Worm (Caenorhabditis elegans) whole organism, L4 larva: ENCODE data around the gene C13G3.12.
A peak's percentile ranks its signal among the peaks of the same experiment; 100 is the strongest.

Experiments
- D1046.2 ChIP-seq: fragments of 200-800 bp; sonication (Bioruptor generic); IDR thresholded peaks from 2 replicates; pipeline ENCODE4 v1.3.6; 2022; ENCODE audit warnings: missing genetic modification characterization, missing compliant biosample characterization
- F26F4.8 ChIP-seq: fragments of 200-800 bp; sonication (Bioruptor generic); conservative IDR thresholded peaks from 2 replicates; pipeline ENCODE4 v1.3.6; 2022; ENCODE audit warnings: missing genetic modification characterization, missing compliant biosample characterization
- F44E2.7 ChIP-seq: fragments of 200-800 bp; sonication (Bioruptor generic); IDR thresholded peaks from 2 replicates; pipeline ENCODE4 v2.1.2; 2022; ENCODE audit warnings: missing genetic modification characterization, missing compliant biosample characterization
- F49E8.2 ChIP-seq: sonication (generic microtip); optimal IDR thresholded peaks from 2 replicates; lab custom pipeline; 2016; ENCODE audit warnings: missing compliant biosample characterization, mild to moderate bottlenecking, missing genetic modification characterization, borderline replicate concordance
- R02D3.7 ChIP-seq: fragments of 150-350 bp; sonication (generic microtip); optimal IDR thresholded peaks from 3 replicates; lab custom pipeline; 2014; ENCODE audit warnings: missing biosample characterization, missing genetic modification characterization
- T20F7.1 ChIP-seq: fragments of 200-800 bp; sonication (Bioruptor generic); optimal IDR thresholded peaks from 2 replicates; lab custom pipeline; 2018; ENCODE audit warnings: mild to moderate bottlenecking, missing genetic modification characterization, missing compliant biosample characterization
- T26A8.4 ChIP-seq: fragments of 200-800 bp; sonication (Bioruptor generic); IDR thresholded peaks from 2 replicates; pipeline ENCODE4 v1.3.6; 2022; ENCODE audit warnings: missing genetic modification characterization, missing compliant biosample characterization
- Y48G9A.11 ChIP-seq: fragments of 200-800 bp; sonication (Bioruptor generic); IDR thresholded peaks from 2 replicates; pipeline ENCODE4 v1.3.6; 2022; ENCODE audit warnings: missing genetic modification reagents, missing genetic modification characterization, missing compliant biosample characterization
- ZK546.5 ChIP-seq, 2 experiments: sonication (generic microtip); optimal IDR thresholded peaks; 2 replicates each; lab custom pipeline; 2017; ENCODE audit warnings: missing biosample characterization in 2 of 2, missing genetic modification characterization in 2 of 2
- aly-2 ChIP-seq: sonication (generic microtip); optimal IDR thresholded peaks from 2 replicates; lab custom pipeline; 2018; ENCODE audit warnings: missing biosample characterization, missing genetic modification characterization
- arid-1 ChIP-seq: fragments of 200-800 bp; sonication (Bioruptor generic); conservative IDR thresholded peaks from 2 replicates; pipeline ENCODE4 v1.3.6; 2022; ENCODE audit warnings: missing genetic modification reagents, missing genetic modification characterization, missing compliant biosample characterization
- attf-4 ChIP-seq: sonication (generic microtip); optimal IDR thresholded peaks from 3 replicates; lab custom pipeline; 2017; ENCODE audit warnings: missing biosample characterization, missing genetic modification characterization
- ceh-20 ChIP-seq: fragments of 200-800 bp; sonication (Bioruptor generic); IDR thresholded peaks from 2 replicates; pipeline ENCODE4 v1.3.6; 2022; ENCODE audit warnings: missing genetic modification reagents, missing genetic modification characterization, missing compliant biosample characterization
- ceh-28 ChIP-seq: fragments of 150-350 bp; optimal IDR thresholded peaks from 2 replicates; lab custom pipeline; 2014; ENCODE audit warnings: missing biosample characterization, missing genetic modification reagents, missing genetic modification characterization
- ceh-32 ChIP-seq: sonication (generic microtip); optimal IDR thresholded peaks from 2 replicates; lab custom pipeline; 2016; ENCODE audit warnings: mild to moderate bottlenecking, missing genetic modification characterization, missing compliant biosample characterization; ENCODE audit not compliant: poor library complexity
- ceh-62 ChIP-seq: sonication (generic microtip); optimal IDR thresholded peaks from 2 replicates; lab custom pipeline; 2017; ENCODE audit warnings: missing biosample characterization, missing genetic modification characterization
- daf-16 ChIP-seq, 3 experiments: sonication (generic microtip); optimal IDR thresholded peaks; 2 replicates each; lab custom pipeline; 2016 to 2017; ENCODE audit warnings: missing genetic modification characterization in 3 of 3, missing genetic modification reagents in 3 of 3, mild to moderate bottlenecking in 2 of 3, missing compliant biosample characterization in 2 of 3, missing biosample characterization in 1 of 3, moderate library complexity in 1 of 3
- daf-19 ChIP-seq: fragments of 200-800 bp; sonication (Bioruptor generic); conservative IDR thresholded peaks from 2 replicates; pipeline ENCODE4 v1.3.6; 2022; ENCODE audit warnings: missing genetic modification characterization, missing compliant biosample characterization
- daf-8 ChIP-seq: fragments of 200-800 bp; sonication (Bioruptor generic); IDR thresholded peaks from 2 replicates; pipeline ENCODE4 v1.3.6; 2022; ENCODE audit warnings: missing genetic modification characterization, missing compliant biosample characterization
- dmd-8 ChIP-seq: fragments of 200-800 bp; sonication (Bioruptor generic); IDR thresholded peaks from 2 replicates; pipeline ENCODE4 v1.3.6; 2022; ENCODE audit warnings: missing genetic modification characterization, missing compliant biosample characterization
- dve-1 ChIP-seq: sonication (generic microtip); optimal IDR thresholded peaks from 2 replicates; lab custom pipeline; 2017; ENCODE audit warnings: antibody characterized with exemption, mild to moderate bottlenecking, missing genetic modification characterization, missing compliant biosample characterization; ENCODE audit not compliant: insufficient read depth
- egl-27 ChIP-seq: sonication (generic microtip); optimal IDR thresholded peaks from 3 replicates; lab custom pipeline; 2017; ENCODE audit warnings: missing biosample characterization, missing genetic modification reagents, missing genetic modification characterization
- fos-1 ChIP-seq: fragments of 150-350 bp; optimal IDR thresholded peaks from 2 replicates; lab custom pipeline; 2014; ENCODE audit warnings: missing biosample characterization, missing genetic modification characterization
- gei-8 ChIP-seq: fragments of 200-800 bp; sonication (Bioruptor generic); optimal IDR thresholded peaks from 2 replicates; lab custom pipeline; 2018; ENCODE audit warnings: mild to moderate bottlenecking, missing genetic modification characterization, missing compliant biosample characterization
- hif-1 ChIP-seq, 2 experiments: sonication (generic microtip); optimal IDR thresholded peaks; 2 replicates each; lab custom pipeline; 2016 to 2017; ENCODE audit warnings: missing compliant biosample characterization in 2 of 2, missing genetic modification characterization in 2 of 2, missing genetic modification reagents in 2 of 2, missing genotype in 2 of 2, mild to moderate bottlenecking in 1 of 2
- hlh-11 ChIP-seq: fragments of 200-800 bp; sonication (Bioruptor generic); optimal IDR thresholded peaks from 2 replicates; lab custom pipeline; 2018; ENCODE audit warnings: mild to moderate bottlenecking, missing genetic modification characterization, missing compliant biosample characterization
- lin-1 ChIP-seq: fragments of 200-800 bp; sonication (Bioruptor generic); IDR thresholded peaks from 2 replicates; pipeline ENCODE4 v1.3.6; 2022; ENCODE audit warnings: missing genetic modification reagents, missing genetic modification characterization, missing compliant biosample characterization
- lin-15B ChIP-seq: fragments of 150-350 bp; sonication (generic microtip); optimal IDR thresholded peaks from 3 replicates; lab custom pipeline; 2014; ENCODE audit warnings: missing biosample characterization, missing genetic modification characterization
- lin-38 ChIP-seq: fragments of 200-800 bp; sonication (Bioruptor generic); IDR thresholded peaks from 2 replicates; pipeline ENCODE4 v1.3.6; 2022; ENCODE audit warnings: missing genetic modification reagents, missing genetic modification characterization, missing compliant biosample characterization
- lin-39 ChIP-seq: fragments of 150-350 bp; optimal IDR thresholded peaks from 2 replicates; lab custom pipeline; 2014; ENCODE audit warnings: missing biosample characterization, missing genetic modification reagents, missing genetic modification characterization
- lsy-2 ChIP-seq, 2 experiments: fragments of 150-350 bp in 1 of 2; sonication (generic microtip) in 1 of 2; optimal IDR thresholded peaks; 2 replicates each; lab custom pipeline; 2014 to 2017; ENCODE audit warnings: missing biosample characterization in 2 of 2, missing genetic modification characterization in 2 of 2
- madf-5 ChIP-seq, 2 experiments: fragments of 200-800 bp; sonication (Bioruptor generic); IDR thresholded peaks; 2 replicates each; pipeline ENCODE4 v1.3.6; 2022; ENCODE audit warnings: missing compliant biosample characterization in 2 of 2, missing genetic modification characterization in 2 of 2
- madf-9 ChIP-seq: fragments of 200-800 bp; sonication (Bioruptor generic); conservative IDR thresholded peaks from 2 replicates; pipeline ENCODE4 v1.3.6; 2022; ENCODE audit warnings: missing genetic modification reagents, missing genetic modification characterization, missing compliant biosample characterization
- mdt-29 ChIP-seq: fragments of 200-800 bp; sonication (Bioruptor generic); IDR thresholded peaks from 2 replicates; pipeline ENCODE4 v1.3.6; 2022; ENCODE audit warnings: missing genetic modification reagents, missing genetic modification characterization, missing compliant biosample characterization
- mep-1 ChIP-seq: fragments of 150-350 bp; sonication (generic microtip); optimal IDR thresholded peaks from 3 replicates; lab custom pipeline; 2014; ENCODE audit warnings: missing biosample characterization, missing genetic modification characterization
- mes-2 ChIP-seq: sonication (generic microtip); optimal IDR thresholded peaks from 2 replicates; lab custom pipeline; 2016; ENCODE audit warnings: missing genotype, mild to moderate bottlenecking, missing genetic modification characterization, missing compliant biosample characterization; ENCODE audit not compliant: poor library complexity, severe bottlenecking
- nhr-11 ChIP-seq: fragments of 150-350 bp; optimal IDR thresholded peaks from 2 replicates; lab custom pipeline; 2014; ENCODE audit warnings: missing biosample characterization, missing genetic modification characterization
- nhr-237 ChIP-seq: sonication (generic microtip); optimal IDR thresholded peaks from 2 replicates; lab custom pipeline; 2017; ENCODE audit warnings: missing biosample characterization, missing genetic modification characterization
- nhr-28 ChIP-seq: fragments of 150-350 bp; optimal IDR thresholded peaks from 2 replicates; lab custom pipeline; 2014; ENCODE audit warnings: missing biosample characterization, missing genetic modification characterization
- nhr-41 ChIP-seq: fragments of 200-800 bp; sonication (Bioruptor generic); IDR thresholded peaks from 2 replicates; pipeline ENCODE4 v1.3.6; 2022; ENCODE audit warnings: missing genetic modification reagents, missing genetic modification characterization, missing compliant biosample characterization
- nhr-48 ChIP-seq: sonication (generic microtip); optimal IDR thresholded peaks from 2 replicates; lab custom pipeline; 2016; ENCODE audit warnings: mild to moderate bottlenecking, missing genetic modification characterization, missing compliant biosample characterization
- nhr-6 ChIP-seq: fragments of 150-350 bp; optimal IDR thresholded peaks from 2 replicates; lab custom pipeline; 2014; ENCODE audit warnings: missing biosample characterization, missing genetic modification characterization
- php-3 ChIP-seq: fragments of 200-800 bp; sonication (Bioruptor generic); IDR thresholded peaks from 2 replicates; pipeline ENCODE4 v1.3.6; 2022; ENCODE audit warnings: missing genetic modification reagents, missing genetic modification characterization, missing compliant biosample characterization
- rbr-2 ChIP-seq: sonication (generic microtip); optimal IDR thresholded peaks from 2 replicates; lab custom pipeline; 2016; ENCODE audit warnings: missing genotype, missing genetic modification characterization, missing compliant biosample characterization
- spr-1 ChIP-seq: sonication (generic microtip); optimal IDR thresholded peaks from 2 replicates; lab custom pipeline; 2016; ENCODE audit warnings: mild to moderate bottlenecking, missing genetic modification characterization, missing compliant biosample characterization
- spr-3 ChIP-seq: fragments of 200-800 bp; sonication (Bioruptor generic); optimal IDR thresholded peaks from 2 replicates; lab custom pipeline; 2018; ENCODE audit warnings: mild to moderate bottlenecking, missing genetic modification characterization, missing compliant biosample characterization
- unc-130 ChIP-seq: sonication (generic microtip); optimal IDR thresholded peaks from 2 replicates; lab custom pipeline; 2016; ENCODE audit warnings: missing genetic modification reagents, missing genetic modification characterization, missing compliant biosample characterization
- unc-39 ChIP-seq: sonication (generic microtip); optimal IDR thresholded peaks from 2 replicates; lab custom pipeline; 2017; ENCODE audit warnings: missing biosample characterization, missing genetic modification characterization
- vab-7 ChIP-seq: fragments of 200-800 bp; sonication (Bioruptor generic); IDR thresholded peaks from 2 replicates; pipeline ENCODE4 v1.3.6; 2022; ENCODE audit warnings: missing genetic modification reagents, missing genetic modification characterization, missing compliant biosample characterization
- zfp-2 ChIP-seq: sonication (generic microtip); optimal IDR thresholded peaks from 2 replicates; lab custom pipeline; 2016; ENCODE audit warnings: mild to moderate bottlenecking, missing genetic modification characterization, missing compliant biosample characterization
- ztf-11 ChIP-seq: fragments of 150-350 bp; optimal IDR thresholded peaks from 2 replicates; lab custom pipeline; 2014; ENCODE audit warnings: missing biosample characterization, missing genetic modification characterization

C13G3.12 gene

DNA sequence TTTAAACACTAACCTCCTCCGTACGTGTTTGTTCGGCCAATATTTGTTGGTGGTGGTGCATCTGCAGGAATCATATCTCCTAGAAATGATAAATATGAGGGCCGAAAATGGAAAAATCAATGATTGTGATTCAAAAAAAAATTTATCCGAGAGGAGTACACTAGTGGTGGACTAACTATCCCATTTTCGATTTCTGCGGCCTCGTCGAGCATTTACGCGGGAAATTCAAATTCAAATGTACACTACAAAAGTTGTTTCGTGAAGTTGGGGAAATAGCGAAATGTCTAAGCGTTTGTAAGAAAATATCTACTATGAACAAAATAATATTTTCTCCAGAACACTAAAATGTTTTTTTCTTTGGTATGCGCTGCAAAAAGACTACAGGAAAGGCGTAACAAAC is 6.6 kb upstream of the C13G3.12 start (continued):
- TF ChIP-seq lsy-2 (tag; optimal IDR thresholded peaks at IDR 0.05; lab: Kevin White, UChicago) = peak in 1 of 2 experiments; percentile 70
- no peak for TF ChIP-seq nhr-48 (tag; lab: Kevin White, UChicago)
- TF ChIP-seq nhr-237 (tag; lab: Kevin White, UChicago) = no peak
- no peak for TF ChIP-seq nhr-11 (tag; lab: Kevin White, UChicago)
- TF ChIP-seq mep-1 (tag; lab: Kevin White, UChicago) = peak; percentile 24
- no peak for TF ChIP-seq ztf-11
- TF ChIP-seq hlh-11 (tag; lab: Kevin White, UChicago) = peak; percentile 2
- no peak for TF ChIP-seq lin-1 (GFP tag; lab: Robert Waterston, UW)
- no peak for TF ChIP-seq fos-1 (tag; lab: Kevin White, UChicago)
- 0 out of 2 replicates have a peak, but pooled peaks have one; percentile 17 for TF ChIP-seq madf-9 (GFP tag; lab: Robert Waterston, UW)
- TF ChIP-seq T20F7.1 (GFP tag; lab: Kevin White, UChicago) = peak; percentile 42
- peak; percentile 97 for TF ChIP-seq mes-2 (tag; lab: Kevin White, UChicago)
- no peak for TF ChIP-seq ceh-32
- peak; percentile 46 for TF ChIP-seq nhr-6
- peak; percentile 42 for TF ChIP-seq dve-1 (tag; lab: Kevin White, UChicago)
- no peak for TF ChIP-seq arid-1 (GFP tag; lab: Robert Waterston, UW)
- TF ChIP-seq unc-130 (GFP tag; lab: Kevin White, UChicago) = peak; percentile 88
- no peak for TF ChIP-seq madf-5 (GFP tag; IDR thresholded peaks at IDR 0.05; lab: Robert Waterston, UW)
- no peak for TF ChIP-seq Y48G9A.11
- TF ChIP-seq lin-38 (GFP tag; lab: Robert Waterston, UW) = peak; percentile 69
- no peak for TF ChIP-seq nhr-41
- peak; percentile 41 for TF ChIP-seq spr-1 (tag; lab: Kevin White, UChicago)
- no peak for TF ChIP-seq T26A8.4
- no peak for TF ChIP-seq dmd-8 (GFP tag; lab: Robert Waterston, UW)
- TF ChIP-seq ceh-62 (tag; lab: Kevin White, UChicago) = no peak
- TF ChIP-seq daf-19 (GFP tag; lab: Robert Waterston, UW) = no peak
- TF ChIP-seq hif-1 (tag; optimal IDR thresholded peaks at IDR 0.05; lab: Kevin White, UChicago) = peak in 1 of 2 experiments; percentile 82
- TF ChIP-seq ceh-28 (tag; lab: Kevin White, UChicago) = no peak
- TF ChIP-seq unc-39 (tag; lab: Kevin White, UChicago) = no peak
- TF ChIP-seq attf-4 = no peak
- TF ChIP-seq php-3 (GFP tag; lab: Robert Waterston, UW) = no peak
- no peak for TF ChIP-seq F44E2.7 (GFP tag; lab: Robert Waterston, UW)
- TF ChIP-seq nhr-28 (tag; lab: Kevin White, UChicago) = peak; percentile 33
- TF ChIP-seq ceh-20 (GFP tag; lab: Robert Waterston, UW) = no peak
- no peak for TF ChIP-seq ZK546.5 (tag; optimal IDR thresholded peaks at IDR 0.05; lab: Kevin White, UChicago)
- TF ChIP-seq vab-7 = no peak
- TF ChIP-seq gei-8 (GFP tag; lab: Kevin White, UChicago) = no peak
- no peak for TF ChIP-seq daf-16 (GFP tag; optimal IDR thresholded peaks at IDR 0.05; lab: Kevin White, UChicago)
- peak; percentile 29 for TF ChIP-seq daf-16 (tag; optimal IDR thresholded peaks at IDR 0.05; lab: Kevin White, UChicago)
- no peak for TF ChIP-seq spr-3 (GFP tag; lab: Kevin White, UChicago)
- TF ChIP-seq aly-2 (tag; lab: Kevin White, UChicago) = no peak
- no peak for TF ChIP-seq R02D3.7 (tag; lab: Kevin White, UChicago)
- no peak for TF ChIP-seq zfp-2
- no peak for TF ChIP-seq egl-27 (tag; lab: Kevin White, UChicago)
- TF ChIP-seq D1046.2 (GFP tag; lab: Robert Waterston, UW) = no peak
- no peak for TF ChIP-seq F26F4.8
- TF ChIP-seq lin-39 (tag; lab: Kevin White, UChicago) = no peak
- no peak for TF ChIP-seq mdt-29
- TF ChIP-seq F49E8.2 (tag; lab: Kevin White, UChicago) = peak; percentile 27
- no peak for TF ChIP-seq lin-15B (tag; lab: Kevin White, UChicago)
- peak; percentile 39 for TF ChIP-seq rbr-2 (tag; lab: Kevin White, UChicago)
- TF ChIP-seq daf-8 (GFP tag; lab: Robert Waterston, UW) = no peak
